Fruit fly (Drosophila melanogaster) whole organism, embryonic: ENCODE data around the gene Nmdar2.
A peak's percentile ranks its signal among the peaks of the same experiment; 100 is the strongest.

Experiments used
- Atf6 ChIP-seq: fragments of 200-800 bp; sonication (Bioruptor generic); IDR thresholded peaks from 2 replicates; pipeline ENCODE4 v1.3.6; 2022; ENCODE audit warnings: missing biosample characterization, missing genetic modification characterization
- CG10209 ChIP-seq: fragments of 200-800 bp; sonication (Bioruptor generic); optimal IDR thresholded peaks from 3 replicates; lab custom pipeline; 2017; ENCODE audit warnings: missing biosample characterization, mild to moderate bottlenecking, missing genetic modification characterization, missing genetic modification reagents
- CG12659 ChIP-seq: fragments of 200-800 bp; sonication (Bioruptor generic); optimal IDR thresholded peaks from 3 replicates; lab custom pipeline; 2017; ENCODE audit warnings: mild to moderate bottlenecking, missing biosample characterization, missing genetic modification reagents, missing genetic modification characterization
- CG13296 ChIP-seq: fragments of 200-800 bp; sonication (Bioruptor generic); optimal IDR thresholded peaks from 3 replicates; lab custom pipeline; 2018; ENCODE audit warnings: missing biosample characterization, mild to moderate bottlenecking, missing genetic modification characterization
- CG13624 ChIP-seq: fragments of 200-800 bp; sonication (Bioruptor generic); optimal IDR thresholded peaks from 2 replicates; lab custom pipeline; 2016; ENCODE audit warnings: missing biosample characterization, missing genetic modification characterization
- CG14050 ChIP-seq: fragments of 200-800 bp; sonication (Bioruptor generic); IDR thresholded peaks from 3 replicates; pipeline ENCODE4 v1.3.6; 2022; ENCODE audit warnings: missing biosample characterization, missing genetic modification characterization
- CG17829 ChIP-seq: fragments of 200-800 bp; optimal IDR thresholded peaks from 2 replicates; lab custom pipeline; 2019; ENCODE audit warnings: missing biosample characterization, mild to moderate bottlenecking, missing genetic modification characterization, moderate library complexity
- CG17912 ChIP-seq: fragments of 200-800 bp; sonication (Bioruptor generic); optimal IDR thresholded peaks from 2 replicates; lab custom pipeline; 2018; ENCODE audit warnings: missing biosample characterization, mild to moderate bottlenecking, missing genetic modification characterization
- CG1832 ChIP-seq: fragments of 200-800 bp; sonication (Bioruptor generic); optimal IDR thresholded peaks from 2 replicates; lab custom pipeline; 2017; ENCODE audit warnings: missing biosample characterization, mild to moderate bottlenecking, missing genetic modification characterization, inconsistent platforms
- CG2120 ChIP-seq: fragments of 200-800 bp; sonication (Bioruptor generic); optimal IDR thresholded peaks from 3 replicates; lab custom pipeline; 2016; ENCODE audit warnings: missing biosample characterization, missing genetic modification characterization
- CG2875 ChIP-seq: fragments of 200-800 bp; sonication (Bioruptor generic); optimal IDR thresholded peaks from 2 replicates; lab custom pipeline; 2017; ENCODE audit warnings: missing biosample characterization, mild to moderate bottlenecking, missing genetic modification characterization, missing genetic modification reagents
- CG34376 ChIP-seq: fragments of 200-800 bp; sonication (Bioruptor generic); optimal IDR thresholded peaks from 2 replicates; lab custom pipeline; 2018; ENCODE audit warnings: missing biosample characterization, mild to moderate bottlenecking, missing genetic modification characterization
- CG5245 ChIP-seq: fragments of 200-800 bp; sonication (Bioruptor generic); optimal IDR thresholded peaks from 3 replicates; lab custom pipeline; 2016; ENCODE audit warnings: missing biosample characterization, missing genetic modification characterization
- CG8388 ChIP-seq: fragments of 200-800 bp; sonication (Bioruptor generic); optimal IDR thresholded peaks from 2 replicates; lab custom pipeline; 2019; ENCODE audit warnings: missing biosample characterization, mild to moderate bottlenecking, missing genetic modification characterization, moderate library complexity
- CG8924 ChIP-seq: fragments of 200-800 bp; optimal IDR thresholded peaks from 3 replicates; lab custom pipeline; 2019; ENCODE audit warnings: missing biosample characterization, mild to moderate bottlenecking, missing genetic modification characterization, moderate library complexity
- CHES-1-like ChIP-seq: fragments of 200-800 bp; sonication (Bioruptor generic); optimal IDR thresholded peaks from 2 replicates; lab custom pipeline; 2016; ENCODE audit warnings: missing biosample characterization, missing genetic modification characterization
- CrebB ChIP-seq: fragments of 200-800 bp; sonication (Bioruptor generic); optimal IDR thresholded peaks from 3 replicates; lab custom pipeline; 2018; ENCODE audit warnings: missing biosample characterization, mild to moderate bottlenecking, missing genetic modification characterization
- D19A ChIP-seq: fragments of 200-800 bp; optimal IDR thresholded peaks from 3 replicates; lab custom pipeline; 2019; ENCODE audit warnings: missing biosample characterization, mild to moderate bottlenecking, missing genetic modification characterization, moderate library complexity
- Deaf1 ChIP-seq: fragments of 200-800 bp; optimal IDR thresholded peaks from 3 replicates; lab custom pipeline; 2019; ENCODE audit warnings: missing biosample characterization, mild to moderate bottlenecking, missing genetic modification characterization, moderate library complexity
- Drgx ChIP-seq: fragments of 200-800 bp; sonication (Bioruptor generic); IDR thresholded peaks from 2 replicates; pipeline ENCODE4 v1.3.6; 2022; ENCODE audit warnings: missing biosample characterization, missing genetic modification characterization
- Gug ChIP-seq: fragments of 200-800 bp; sonication (Bioruptor generic); IDR thresholded peaks from 4 replicates; pipeline ENCODE4 v1.3.6; 2022; ENCODE audit warnings: missing biosample characterization, missing genetic modification characterization
- Med ChIP-seq: fragments of 200-800 bp; sonication (Bioruptor generic); peaks from one replicate; lab custom pipeline; 2016; ENCODE audit warnings: missing biosample characterization, missing genetic modification characterization, mild to moderate bottlenecking, inconsistent platforms, moderate library complexity
- NFAT ChIP-seq: fragments of 200-800 bp; sonication (Bioruptor generic); IDR thresholded peaks from 2 replicates; pipeline ENCODE4 v1.3.6; 2022; ENCODE audit warnings: missing biosample characterization, missing genetic modification characterization
- Oli ChIP-seq: fragments of 200-800 bp; sonication (Bioruptor generic); optimal IDR thresholded peaks from 2 replicates; lab custom pipeline; 2018; ENCODE audit warnings: missing biosample characterization, mild to moderate bottlenecking, missing genetic modification characterization, moderate library complexity
- Poxn ChIP-seq: fragments of 200-800 bp; sonication (Bioruptor generic); IDR thresholded peaks from 2 replicates; pipeline ENCODE4 v1.3.6; 2022; ENCODE audit warnings: missing biosample characterization, missing genetic modification characterization
- Scr ChIP-seq: fragments of 200-800 bp; sonication (Bioruptor generic); IDR thresholded peaks from 2 replicates; pipeline ENCODE4 v1.3.6; 2022; ENCODE audit warnings: missing biosample characterization, missing genetic modification characterization; ENCODE audit not compliant: partially characterized antibody
- Sin3A ChIP-seq: fragments of >200 bp; optimal IDR thresholded peaks from 2 replicates; lab custom pipeline; 2018
- Six4 ChIP-seq: fragments of 200-800 bp; sonication (Bioruptor generic); optimal IDR thresholded peaks from 2 replicates; lab custom pipeline; 2016; ENCODE audit warnings: missing biosample characterization, missing genetic modification characterization
- Trl ChIP-seq, 3 experiments: fragments of >200 bp in 2 of 3; fragments of 200-800 bp in 1 of 3; sonication (Bioruptor generic) in 1 of 3; optimal IDR thresholded peaks; 2 replicates in 1 of 3; 3 replicates in 2 of 3; lab custom pipeline; 2016 to 2017; ENCODE audit warnings: missing biosample characterization in 1 of 3, missing genetic modification characterization in 1 of 3
- Xrp1 ChIP-seq: fragments of 200-800 bp; sonication (Bioruptor generic); IDR thresholded peaks from 2 replicates; pipeline ENCODE4 v1.3.6; 2022; ENCODE audit warnings: missing biosample characterization, missing genetic modification characterization
- YL-1 ChIP-seq: fragments of 200-800 bp; sonication (Bioruptor generic); optimal IDR thresholded peaks from 3 replicates; lab custom pipeline; 2017; ENCODE audit warnings: missing biosample characterization, mild to moderate bottlenecking, missing genetic modification characterization
- az2 ChIP-seq: fragments of 200-800 bp; sonication (Bioruptor generic); optimal IDR thresholded peaks from 3 replicates; lab custom pipeline; 2016; ENCODE audit warnings: missing biosample characterization, missing genetic modification characterization
- bab2 ChIP-seq: fragments of 200-800 bp; sonication (Bioruptor generic); optimal IDR thresholded peaks from 2 replicates; lab custom pipeline; 2016; ENCODE audit warnings: missing biosample characterization, missing genetic modification characterization
- dati ChIP-seq: fragments of 200-800 bp; sonication (Bioruptor generic); IDR thresholded peaks from 2 replicates; pipeline ENCODE4 v1.3.6; 2022; ENCODE audit warnings: missing biosample characterization, missing genetic modification characterization
- eve ChIP-seq, 2 experiments: fragments of >200 bp; optimal IDR thresholded peaks; 2 replicates each; lab custom pipeline; 2017; ENCODE audit warnings: missing biosample characterization in 2 of 2, missing genetic modification characterization in 2 of 2
- eyg ChIP-seq: fragments of 200-800 bp; sonication (Bioruptor generic); optimal IDR thresholded peaks from 3 replicates; lab custom pipeline; 2016; ENCODE audit warnings: missing biosample characterization, missing genetic modification characterization
- gem ChIP-seq: fragments of 200-800 bp; sonication (Bioruptor generic); optimal IDR thresholded peaks from 2 replicates; lab custom pipeline; 2019; ENCODE audit warnings: missing biosample characterization, mild to moderate bottlenecking, missing genetic modification characterization, moderate library complexity
- gfzf ChIP-seq: fragments of 200-800 bp; sonication (Bioruptor generic); optimal IDR thresholded peaks from 2 replicates; lab custom pipeline; 2016; ENCODE audit warnings: missing biosample characterization, mild to moderate bottlenecking, missing genetic modification characterization, moderate library complexity
- ham ChIP-seq: fragments of 200-800 bp; sonication (Bioruptor generic); IDR thresholded peaks from 2 replicates; pipeline ENCODE4 v1.3.6; 2022; ENCODE audit warnings: missing biosample characterization, missing genetic modification characterization
- inv ChIP-seq: fragments of 200-800 bp; sonication (Bioruptor generic); IDR thresholded peaks from 2 replicates; pipeline ENCODE4 v1.3.6; 2022; ENCODE audit warnings: missing biosample characterization, missing genetic modification characterization; ENCODE audit not compliant: partially characterized antibody
- maf-S ChIP-seq: fragments of 200-800 bp; sonication (Bioruptor generic); optimal IDR thresholded peaks from 2 replicates; lab custom pipeline; 2016; ENCODE audit warnings: missing biosample characterization, missing genetic modification characterization
- mam ChIP-seq: fragments of 200-800 bp; sonication (Bioruptor generic); optimal IDR thresholded peaks from 3 replicates; lab custom pipeline; 2016; ENCODE audit warnings: missing biosample characterization, missing genetic modification characterization
- p53 ChIP-seq: fragments of 200-800 bp; sonication (Bioruptor generic); optimal IDR thresholded peaks from 2 replicates; lab custom pipeline; 2016; ENCODE audit warnings: missing biosample characterization, missing genetic modification characterization
- so ChIP-seq: fragments of 200-800 bp; sonication (Bioruptor generic); IDR thresholded peaks from 3 replicates; pipeline ENCODE4 v1.3.6; 2022; ENCODE audit warnings: missing biosample characterization, missing genetic modification characterization
- unc-4 ChIP-seq: fragments of 200-800 bp; sonication (Bioruptor generic); IDR thresholded peaks from 2 replicates; pipeline ENCODE4 v1.3.6; 2022; ENCODE audit warnings: missing biosample characterization, missing genetic modification characterization; ENCODE audit not compliant: partially characterized antibody
- zen ChIP-seq: fragments of 200-800 bp; sonication (Bioruptor generic); optimal IDR thresholded peaks from 3 replicates; lab custom pipeline; 2018; ENCODE audit warnings: missing biosample characterization, mild to moderate bottlenecking, missing genetic modification characterization, moderate library complexity

Nmdar2 gene

DNA sequence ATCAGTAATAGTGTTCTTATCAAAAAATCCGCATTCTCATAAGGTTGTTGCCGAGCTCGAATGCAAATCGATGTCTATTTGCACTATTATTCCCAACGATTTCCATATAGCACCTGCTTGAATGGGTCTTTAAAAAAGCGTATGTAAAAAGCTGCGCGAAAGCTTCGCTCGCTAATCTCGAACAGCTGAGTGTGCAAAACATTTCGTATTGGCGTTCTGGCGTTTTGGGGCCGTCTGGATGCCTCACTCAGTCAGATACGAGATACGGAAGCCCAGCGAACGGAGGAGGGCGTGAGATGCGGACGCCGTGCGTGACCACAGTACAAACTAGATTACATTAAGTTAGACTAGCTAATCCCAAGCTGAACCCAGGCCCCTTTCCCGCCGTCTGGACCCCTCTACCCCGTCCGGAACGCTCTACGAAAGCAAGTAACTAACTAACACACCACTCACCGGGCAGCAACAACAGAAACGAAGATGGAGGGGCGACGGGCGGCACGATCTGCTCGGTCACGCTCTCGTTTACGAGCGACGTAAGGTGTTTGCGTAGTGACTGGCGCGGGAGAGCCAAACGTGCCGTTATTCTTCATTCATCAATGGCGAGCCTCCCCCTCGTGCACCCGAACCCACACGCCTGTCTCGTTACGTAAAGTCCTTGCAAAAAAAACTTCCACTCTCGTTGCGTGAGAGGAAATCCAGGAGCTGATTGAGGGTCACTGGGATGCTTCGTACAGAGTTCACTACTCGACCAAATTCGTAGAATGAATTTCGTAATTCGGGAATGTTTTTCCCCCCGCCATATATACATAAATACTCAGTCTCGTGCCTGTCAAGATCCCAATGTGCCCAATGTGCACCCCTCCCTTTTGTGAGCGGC, 40.9 kb downstream of the Nmdar2 start (continued):
- TF ChIP-seq CG2875 (GFP tag; lab: Kevin White, UChicago) (no peak), Deaf1 (tag; lab: Kevin White, UChicago) (peak; percentile 62), Drgx (GFP tag; lab: Robert Waterston, UW) (peak; percentile 41; the same call in 1 of the 2 replicates), CG8388 (GFP tag; lab: Kevin White, UChicago) (no peak), Sin3A (lab: Kevin White, UChicago) (no peak), CG1832 (GFP tag; lab: Kevin White, UChicago) (no peak), unc-4 (0 out of 2 replicates have a peak, but pooled peaks have one; percentile 25), Scr (GFP tag; lab: Robert Waterston, UW) (peak; percentile 13; the same call in 1 of the 2 replicates), Oli (no peak)

DNA sequence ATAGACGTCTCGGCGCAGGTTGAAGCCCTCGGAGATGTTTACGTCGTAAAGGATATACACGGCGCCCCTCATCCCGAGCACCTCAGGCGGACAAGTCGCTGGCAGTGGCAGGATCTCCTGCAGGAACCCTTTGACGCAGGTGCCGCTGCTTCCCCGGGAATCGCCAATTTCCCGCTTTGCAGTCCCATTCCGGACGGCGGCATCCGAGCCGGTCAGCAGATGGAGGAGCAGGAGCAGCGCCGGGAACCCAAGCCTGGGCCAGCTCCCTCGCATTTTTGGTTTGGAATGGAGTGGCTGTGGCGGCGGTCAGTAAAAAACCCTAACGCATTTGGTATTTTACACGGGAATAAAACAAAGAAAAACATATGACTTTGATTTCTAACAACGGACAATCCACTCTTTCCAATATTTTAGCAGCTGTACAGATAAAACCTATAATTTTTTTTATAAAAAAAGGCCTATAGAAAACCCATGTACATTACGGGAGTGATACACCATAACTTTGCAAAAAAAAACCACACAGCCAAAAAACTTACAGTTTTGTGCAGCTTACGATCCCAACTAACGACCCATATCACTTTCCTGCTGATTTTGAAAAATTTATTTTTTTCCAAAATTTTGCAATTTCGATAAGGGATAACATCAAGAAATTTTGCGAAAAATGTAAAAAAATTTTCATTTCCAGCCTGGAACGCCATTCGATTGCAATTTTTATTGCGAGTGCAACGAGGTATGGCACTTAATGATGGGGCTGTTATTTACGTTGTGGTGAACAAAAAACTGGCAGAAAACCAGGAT, 41.7 kb downstream of the Nmdar2 start, which contains the start of the genes O-fut2 and CG14777:
TSS of gene O-fut2 (minus strand) at position 290 of the 798 bp plus-strand sequence.
TSS of gene CG14777 (plus strand) at position 428 of the 798 bp plus-strand sequence.
- TF ChIP-seq CG14050 (no peak), bab2 (GFP tag; lab: Kevin White, UChicago) (no peak), az2 (GFP tag; lab: Kevin White, UChicago) (peak; percentile 9), eve (GFP tag; optimal IDR thresholded peaks at IDR 0.05; lab: Kevin White, UChicago) (no peak), gem (tag; lab: Kevin White, UChicago) (no peak), CG12659 (GFP tag; lab: Kevin White, UChicago) (peak; percentile 8), CG17829 (tag; lab: Kevin White, UChicago) (no peak), YL-1 (no peak), CrebB (tag; lab: Kevin White, UChicago) (no peak), Atf6 (GFP tag; lab: Robert Waterston, UW) (no peak), CG34376 (GFP tag; lab: Kevin White, UChicago) (no peak), CG2120 (GFP tag; lab: Kevin White, UChicago) (peak; percentile 13), Xrp1 (GFP tag; lab: Robert Waterston, UW) (peak; percentile 37; the same call in 1 of the 2 replicates), p53 (GFP tag; lab: Kevin White, UChicago) (no peak), dati (GFP tag; lab: Robert Waterston, UW) (no peak), CHES-1-like (GFP tag; lab: Kevin White, UChicago) (peak; percentile 17), Trl (optimal IDR thresholded peaks at IDR 0.05; lab: Kevin White, UChicago) (no peak), Trl (GFP tag; optimal IDR thresholded peaks at IDR 0.05; lab: Kevin White, UChicago) (no peak), CG8924 (tag; lab: Kevin White, UChicago) (no peak), Drgx (GFP tag; lab: Robert Waterston, UW) (peak; percentile 54; the same call in 1 of the 2 replicates), so (GFP tag; lab: Robert Waterston, UW) (no peak), Med (GFP tag; lab: Kevin White, UChicago) (peak; percentile 64), CG13296 (GFP tag; lab: Kevin White, UChicago) (no peak), CG10209 (GFP tag; lab: Kevin White, UChicago) (no peak), Six4 (no peak), CG17912 (no peak), D19A (tag; lab: Kevin White, UChicago) (no peak), gfzf (GFP tag; lab: Kevin White, UChicago) (peak; percentile 66), ham (no peak), zen (tag; lab: Kevin White, UChicago) (no peak), Gug (GFP tag; lab: Robert Waterston, UW) (peak; percentile 10; the same call in 1 of the 4 replicates), maf-S (GFP tag; lab: Kevin White, UChicago) (no peak), CG13624 (GFP tag; lab: Kevin White, UChicago) (no peak), eyg (GFP tag; lab: Kevin White, UChicago) (no peak), inv (GFP tag; lab: Robert Waterston, UW) (no peak), NFAT (no peak), CG5245 (GFP tag; lab: Kevin White, UChicago) (no peak), Poxn (no peak), mam (no peak)
